Worm (Caenorhabditis elegans) whole organism, young adult: Measurements from ENCODE around the gene fbxa-69.

ENCODE experiments used
- B0019.2 ChIP-seq: fragments of 200-800 bp; sonication (Bioruptor generic); conservative IDR thresholded peaks from 2 replicates; pipeline ENCODE4 v1.3.6; 2022; ENCODE audit warnings: missing genetic modification reagents, missing genetic modification characterization, missing compliant biosample characterization
- Y56A3A.18 ChIP-seq: fragments of 200-800 bp; sonication (Bioruptor generic); IDR thresholded peaks from 2 replicates; pipeline ENCODE4 v1.3.6; 2022; ENCODE audit warnings: missing genetic modification reagents, missing genetic modification characterization, missing compliant biosample characterization
- aptf-2 ChIP-seq: fragments of 200-800 bp; sonication (Bioruptor generic); conservative IDR thresholded peaks from 2 replicates; pipeline ENCODE4 v1.3.6; 2022; ENCODE audit warnings: missing genetic modification reagents, missing genetic modification characterization, missing compliant biosample characterization
- aptf-3 ChIP-seq: fragments of 200-800 bp; sonication (Bioruptor generic); IDR thresholded peaks from 2 replicates; pipeline ENCODE4 v1.3.6; 2022; ENCODE audit warnings: missing genetic modification characterization, missing compliant biosample characterization
- ceh-91 ChIP-seq: fragments of 200-800 bp; sonication (Bioruptor generic); IDR thresholded peaks from 2 replicates; pipeline ENCODE4 v1.3.6; 2022; ENCODE audit warnings: missing genetic modification reagents, missing genetic modification characterization, missing compliant biosample characterization
- fkh-3 ChIP-seq: sonication (generic microtip); optimal IDR thresholded peaks from 2 replicates; lab custom pipeline; 2016; ENCODE audit warnings: mild to moderate bottlenecking, missing genetic modification characterization, missing compliant biosample characterization
- lin-35 ChIP-seq, 3 experiments: fragments of 150-350 bp in 2 of 3; sonication (generic microtip) in 1 of 3; optimal IDR thresholded peaks; 2 replicates each; lab custom pipeline; 2014 to 2018; ENCODE audit warnings: missing biosample characterization in 3 of 3, missing genetic modification characterization in 3 of 3, missing genetic modification reagents in 3 of 3
- lin-54 ChIP-seq: fragments of 200-800 bp; sonication (Bioruptor generic); optimal IDR thresholded peaks from 2 replicates; lab custom pipeline; 2018; ENCODE audit warnings: mild to moderate bottlenecking, missing genetic modification characterization, missing compliant biosample characterization
- nhr-179 ChIP-seq: sonication (generic microtip); optimal IDR thresholded peaks from 2 replicates; lab custom pipeline; 2016; ENCODE audit warnings: mild to moderate bottlenecking, missing genetic modification characterization, missing compliant biosample characterization
- snpc-4 ChIP-seq, 5 experiments: fragments of 150-350 bp in 1 of 5; sonication (generic microtip) in 4 of 5; optimal IDR thresholded peaks; 2 replicates each; lab custom pipeline; 2014 to 2018; ENCODE audit warnings: missing genetic modification characterization in 5 of 5, missing biosample characterization in 3 of 5, antibody characterized with exemption in 2 of 5, mild to moderate bottlenecking in 2 of 5, missing compliant biosample characterization in 2 of 5, missing genotype in 2 of 5, moderate library complexity in 2 of 5, missing genetic modification reagents in 1 of 5
- unc-62 ChIP-seq: fragments of 150-350 bp; optimal IDR thresholded peaks from 2 replicates; lab custom pipeline; 2014; ENCODE audit warnings: missing biosample characterization, missing genetic modification reagents, missing genetic modification characterization
- zfh-2 ChIP-seq: fragments of 200-800 bp; sonication (Bioruptor generic); conservative IDR thresholded peaks from 2 replicates; pipeline ENCODE4 v1.3.6; 2022; ENCODE audit warnings: missing genetic modification reagents, missing genetic modification characterization, missing compliant biosample characterization
- ztf-28 ChIP-seq: fragments of 200-800 bp; sonication (Bioruptor generic); IDR thresholded peaks from 2 replicates; pipeline ENCODE4 v1.3.6; 2022; ENCODE audit warnings: missing genetic modification reagents, missing genetic modification characterization, missing compliant biosample characterization

DNA sequence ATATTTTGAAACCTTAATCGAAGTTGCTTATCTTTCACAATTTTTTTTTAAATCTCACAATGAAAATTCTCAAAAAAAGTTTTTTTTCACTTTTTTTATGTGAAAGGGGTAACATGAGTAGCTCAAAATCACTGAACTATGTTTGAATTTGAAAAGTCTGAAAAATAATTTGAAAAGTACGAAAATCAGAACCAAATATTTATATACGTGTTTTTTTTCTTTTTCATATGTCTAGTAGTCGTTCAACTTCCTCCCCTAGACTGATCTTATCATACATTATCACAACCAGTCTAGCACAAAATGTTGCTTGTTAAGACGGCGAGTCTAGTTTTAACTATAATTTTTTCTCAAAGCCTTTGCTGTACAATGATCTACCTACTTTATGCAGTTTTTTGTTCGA, 5.6 kb upstream of the fbxa-69 start, which contains the start of gene srbc-49:
- TF ChIP-seq aptf-3 (GFP tag; lab: Robert Waterston, UW) (no peak), lin-35 (GFP tag; optimal IDR thresholded peaks at IDR 0.05; lab: Kevin White, UChicago) (no peak), unc-62 (no peak), nhr-179 (no peak), ztf-28 (GFP tag; lab: Robert Waterston, UW) (no peak), snpc-4 (GFP tag; optimal IDR thresholded peaks at IDR 0.05; lab: Kevin White, UChicago) (no peak), snpc-4 (tag; optimal IDR thresholded peaks at IDR 0.05; lab: Kevin White, UChicago) (no peak), fkh-3 (tag; lab: Kevin White, UChicago) (no peak), aptf-2 (GFP tag; lab: Robert Waterston, UW) (no peak), lin-54 (GFP tag; lab: Kevin White, UChicago) (no peak), ceh-91 (GFP tag; lab: Robert Waterston, UW) (no peak), Y56A3A.18 (GFP tag; lab: Robert Waterston, UW) (no peak), zfh-2 (GFP tag; lab: Robert Waterston, UW) (no peak), B0019.2 (GFP tag; lab: Robert Waterston, UW) (no peak)
